Worm (Caenorhabditis elegans): ENCODE results near the gene mig-13.

Gene mig-13

DNA sequence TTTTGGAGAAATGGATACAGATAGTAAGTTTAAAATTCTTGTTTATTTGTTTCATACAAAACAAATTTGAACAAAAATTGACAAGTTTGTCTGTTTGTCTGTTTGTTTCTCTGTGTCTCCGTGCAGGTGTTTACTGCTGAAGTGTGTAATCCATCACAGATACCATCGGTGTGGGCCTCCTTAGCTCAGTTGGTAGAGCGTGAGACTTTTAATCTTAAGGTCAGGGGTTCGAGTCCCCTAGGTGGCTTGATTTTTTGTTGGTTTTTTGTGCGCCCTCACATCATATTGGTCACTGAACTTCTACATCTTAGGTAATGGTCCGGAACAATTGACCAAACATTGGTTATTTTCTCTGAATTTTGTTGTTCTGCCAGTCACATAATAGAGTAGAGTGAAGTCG is 11.0 kb downstream of the mig-13 start:
- TF ChIP-seq unc-62 (GFP tag; optimal IDR thresholded peaks at IDR 0.05) (peak; percentile 8), unc-39 (tag; optimal IDR thresholded peaks at IDR 0.05) (no peak), ceh-39 (tag; optimal IDR thresholded peaks at IDR 0.05) (no peak), drap-1 (GFP tag; optimal IDR thresholded peaks at IDR 0.05) (peak; percentile 66), nhr-76 (tag; optimal IDR thresholded peaks at IDR 0.05) (no peak), lin-32 (GFP tag; optimal IDR thresholded peaks at IDR 0.05) (no peak), sptf-1 (tag; optimal IDR thresholded peaks at IDR 0.05) (peak; percentile 72), unc-120 (tag; optimal IDR thresholded peaks at IDR 0.05; ENCODE audit: poor library complexity, severe bottlenecking) (peak; percentile 21), nhr-237 (tag; optimal IDR thresholded peaks at IDR 0.05) (no peak), ham-2 (GFP tag; optimal IDR thresholded peaks at IDR 0.05) (no peak), M03D4.4 (tag; optimal IDR thresholded peaks at IDR 0.05) (peak; percentile 79), lin-13 (tag; optimal IDR thresholded peaks at IDR 0.05) (no peak), nhr-2 (tag; optimal IDR thresholded peaks at IDR 0.05) (no peak), mab-5 (tag; optimal IDR thresholded peaks at IDR 0.05) (no peak), nhr-12 (tag; optimal IDR thresholded peaks at IDR 0.05) (no peak), cnd-1 (tag; optimal IDR thresholded peaks at IDR 0.05) (peak; percentile 81), blmp-1 (tag; optimal IDR thresholded peaks at IDR 0.05) (no peak), lsy-2 (tag; optimal IDR thresholded peaks at IDR 0.05) (no peak), ceh-83 (GFP tag; optimal IDR thresholded peaks at IDR 0.05) (peak; percentile 85), elt-1 (tag; optimal IDR thresholded peaks at IDR 0.05; ENCODE audit: borderline replicate concordance, insufficient read depth) (no peak), zip-8 (tag; optimal IDR thresholded peaks at IDR 0.05) (no peak), mls-2 (tag; optimal IDR thresholded peaks at IDR 0.05) (peak; percentile 45), ceh-43 (GFP tag; optimal IDR thresholded peaks at IDR 0.05) (no peak), elt-3 (tag; optimal IDR thresholded peaks at IDR 0.05) (no peak), ztf-11 (tag; optimal IDR thresholded peaks at IDR 0.05) (no peak), pha-4 (tag; optimal IDR thresholded peaks at IDR 0.05) (no peak), hlh-1 (tag; optimal IDR thresholded peaks at IDR 0.05) (no peak), snpc-4 (tag; optimal IDR thresholded peaks at IDR 0.05) (no peak), sem-2 (GFP tag; optimal IDR thresholded peaks at IDR 0.05) (peak; percentile 74), nhr-28 (tag; optimal IDR thresholded peaks at IDR 0.05) (no peak)

DNA sequence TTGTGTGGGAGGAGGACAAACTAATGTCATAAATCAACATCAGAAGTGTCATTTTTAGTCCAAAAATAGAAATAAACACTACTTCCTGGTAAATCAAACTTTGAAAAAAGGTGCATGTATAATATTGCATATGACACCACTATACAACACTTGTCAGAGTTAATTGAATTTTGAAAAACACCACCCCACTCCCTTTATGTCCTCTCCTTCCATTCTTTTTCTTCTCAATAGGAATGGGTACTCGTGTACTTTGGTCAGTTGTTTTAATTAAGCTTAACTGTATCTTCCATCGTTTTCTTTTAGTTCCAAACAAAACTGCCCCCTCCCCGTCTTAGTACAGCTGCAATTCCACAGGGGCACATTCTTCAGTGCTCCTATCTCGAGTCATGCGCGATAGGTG is 12.4 kb downstream of the mig-13 start:
- TF ChIP-seq ces-1 (GFP tag; optimal IDR thresholded peaks at IDR 0.05) (peak; percentile 53), bed-3 (GFP tag; optimal IDR thresholded peaks at IDR 0.05) (no peak)

DNA sequence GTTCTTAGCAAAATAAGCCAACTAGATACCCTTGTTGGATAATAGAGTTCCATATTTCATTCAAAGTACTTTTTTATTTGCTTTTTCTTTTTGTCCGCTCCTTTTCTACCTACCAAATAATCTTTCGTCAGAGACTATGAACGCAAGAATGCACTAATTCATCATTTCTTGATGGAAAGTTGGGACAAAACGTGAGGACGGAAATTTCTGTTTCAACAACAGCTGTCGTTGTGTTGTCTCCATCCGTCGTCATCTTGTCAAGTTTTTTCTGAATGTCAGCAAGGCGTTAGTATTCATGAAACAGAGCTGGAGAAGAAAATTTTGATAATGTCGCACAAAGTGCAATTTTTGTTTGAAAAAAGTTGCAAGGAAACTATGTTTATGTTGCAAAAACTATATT is 15.2 kb downstream of the mig-13 start:
- TF ChIP-seq lsy-2 (tag; optimal IDR thresholded peaks at IDR 0.05) (no peak), hlh-1 (tag; optimal IDR thresholded peaks at IDR 0.05) (peak; percentile 90), unc-62 (GFP tag; optimal IDR thresholded peaks at IDR 0.05) (peak; percentile 70)

DNA sequence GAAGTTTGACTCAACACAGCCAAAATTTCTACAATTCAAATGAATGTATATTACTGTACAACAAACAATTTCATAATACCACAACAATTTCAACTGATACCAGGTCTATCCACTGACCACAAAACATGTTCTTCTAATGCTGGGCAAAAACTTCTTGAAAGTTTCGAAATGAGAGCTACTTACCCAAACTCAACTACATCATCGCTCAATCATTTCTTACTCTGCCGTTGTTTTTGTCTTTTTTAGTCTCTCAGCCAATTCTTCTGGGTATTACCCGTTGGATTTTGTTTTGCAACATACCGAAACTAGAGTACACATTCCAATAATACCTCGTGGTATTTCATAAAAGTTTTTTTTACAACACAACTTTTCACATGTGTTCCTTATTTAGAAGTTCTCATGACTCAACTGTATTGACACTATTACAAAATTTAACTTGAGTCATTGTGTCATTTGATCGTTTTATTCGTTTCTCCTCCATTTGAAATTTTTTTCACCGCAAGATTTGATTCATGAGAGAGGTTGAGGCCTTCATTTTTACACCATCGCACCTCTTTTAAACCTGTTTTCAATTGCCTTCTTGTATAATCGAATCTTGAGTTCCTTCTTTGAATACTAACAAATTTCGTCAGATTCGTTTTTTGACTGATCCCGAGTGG is 16.7 kb downstream of the mig-13 start, which contains the start of gene F43C9.2:
TSS of gene F43C9.2 (plus strand) at position 497 of the 659 bp plus-strand sequence.
- TF ChIP-seq pha-4 (tag; optimal IDR thresholded peaks at IDR 0.05) = no peak

DNA sequence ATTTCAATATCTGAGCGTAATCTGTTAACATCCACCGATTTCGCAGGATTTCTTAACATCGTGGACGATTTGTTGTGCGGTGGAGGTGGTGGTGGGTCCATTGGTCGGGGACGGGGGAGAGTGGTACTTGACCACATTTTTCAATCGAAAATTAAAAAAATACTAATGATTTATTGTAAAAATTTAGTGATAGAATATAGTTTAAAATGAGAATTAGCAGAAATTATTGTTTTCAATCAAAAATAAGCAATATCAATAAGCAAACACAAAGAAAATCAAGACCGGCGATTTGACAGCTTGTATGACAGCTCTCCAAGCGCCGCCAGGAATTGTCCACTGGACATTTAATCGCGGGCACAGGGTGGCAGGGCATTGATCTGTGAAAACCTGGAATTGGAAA is 17.7 kb downstream of the mig-13 start, which contains the start of gene hum-10:
TSS of gene hum-10 (minus strand) at position 101 of the 400 bp plus-strand sequence.
- no peak for TF ChIP-seq drap-1 (GFP tag; optimal IDR thresholded peaks at IDR 0.05)
- no peak for TF ChIP-seq zip-8 (tag; optimal IDR thresholded peaks at IDR 0.05)
- no peak for TF ChIP-seq nhr-76 (tag; optimal IDR thresholded peaks at IDR 0.05)
- no peak for TF ChIP-seq sptf-1 (tag; optimal IDR thresholded peaks at IDR 0.05)
- no peak for TF ChIP-seq ceh-83 (GFP tag; optimal IDR thresholded peaks at IDR 0.05)
- no peak for TF ChIP-seq sem-2 (GFP tag; optimal IDR thresholded peaks at IDR 0.05)
- TF ChIP-seq lin-32 (GFP tag; optimal IDR thresholded peaks at IDR 0.05) = no peak
- no peak for TF ChIP-seq unc-120 (tag; optimal IDR thresholded peaks at IDR 0.05; ENCODE audit: poor library complexity, severe bottlenecking)
- TF ChIP-seq ces-1 (GFP tag; optimal IDR thresholded peaks at IDR 0.05) = no peak
- TF ChIP-seq elt-1 (tag; optimal IDR thresholded peaks at IDR 0.05; ENCODE audit: borderline replicate concordance, insufficient read depth) = no peak
- no peak for TF ChIP-seq nhr-2 (tag; optimal IDR thresholded peaks at IDR 0.05)
- TF ChIP-seq flh-1 (GFP tag; optimal IDR thresholded peaks at IDR 0.05) = no peak
- no peak for TF ChIP-seq snpc-4 (tag; optimal IDR thresholded peaks at IDR 0.05)

Measured in whole organism, mixed stage, embryonic.